Worm (Caenorhabditis elegans) whole organism, L1 larva: ENCODE results near the gene evl-14.

Experiments
- C04F5.9 ChIP-seq: sonication (generic microtip); optimal IDR thresholded peaks from 2 replicates; lab custom pipeline; 2016; ENCODE audit warnings: missing genetic modification characterization, missing compliant biosample characterization
- F16B12.6 ChIP-seq: fragments of 150-350 bp; optimal IDR thresholded peaks from 2 replicates; lab custom pipeline; 2014; ENCODE audit warnings: missing biosample characterization, missing genetic modification characterization
- aly-2 ChIP-seq: fragments of 150-350 bp; optimal IDR thresholded peaks from 2 replicates; lab custom pipeline; 2014; ENCODE audit warnings: missing biosample characterization, missing genetic modification characterization
- ama-1 ChIP-seq: fragments of 150-350 bp; optimal IDR thresholded peaks from 2 replicates; lab custom pipeline; 2014
- ceh-63 ChIP-seq: fragments of 200-800 bp; sonication (Bioruptor generic); optimal IDR thresholded peaks from 2 replicates; lab custom pipeline; 2018; ENCODE audit warnings: mild to moderate bottlenecking, missing genetic modification characterization, missing compliant biosample characterization
- ceh-8 ChIP-seq: fragments of 200-800 bp; sonication (Bioruptor generic); optimal IDR thresholded peaks from 2 replicates; lab custom pipeline; 2018; ENCODE audit warnings: mild to moderate bottlenecking, missing genetic modification characterization, moderate library complexity, missing compliant biosample characterization
- ceh-88 ChIP-seq: fragments of 200-800 bp; sonication (Bioruptor generic); IDR thresholded peaks from 2 replicates; pipeline ENCODE4 v1.3.6; 2022; ENCODE audit warnings: missing genetic modification characterization, missing compliant biosample characterization
- ceh-90 ChIP-seq: sonication (generic microtip); optimal IDR thresholded peaks from 2 replicates; lab custom pipeline; 2016; ENCODE audit warnings: missing genetic modification characterization, missing compliant biosample characterization
- dpl-1 ChIP-seq, 3 experiments: fragments of 150-350 bp in 2 of 3; sonication (generic microtip) in 1 of 3; optimal IDR thresholded peaks; 2 replicates each; lab custom pipeline; 2014 to 2017; ENCODE audit warnings: missing biosample characterization in 3 of 3, missing genetic modification characterization in 3 of 3, missing genetic modification reagents in 3 of 3
- dsc-1 ChIP-seq: sonication (generic microtip); optimal IDR thresholded peaks from 2 replicates; lab custom pipeline; 2016; ENCODE audit warnings: mild to moderate bottlenecking, missing genetic modification characterization, missing compliant biosample characterization
- efl-1 ChIP-seq, 4 experiments: fragments of 150-350 bp; optimal IDR thresholded peaks in 3 of 4; peaks in 1 of 4; 1 replicate in 1 of 4; 2 replicates in 3 of 4; lab custom pipeline; 2014; ENCODE audit warnings: missing biosample characterization in 2 of 4, missing genetic modification characterization in 2 of 4, missing genetic modification reagents in 2 of 4
- efl-3 ChIP-seq: fragments of 200-800 bp; sonication (Bioruptor generic); optimal IDR thresholded peaks from 2 replicates; lab custom pipeline; 2018; ENCODE audit warnings: mild to moderate bottlenecking, missing genetic modification characterization, missing compliant biosample characterization
- egl-13 ChIP-seq: sonication (generic microtip); optimal IDR thresholded peaks from 2 replicates; lab custom pipeline; 2016; ENCODE audit warnings: missing genotype, missing genetic modification reagents, missing genetic modification characterization, missing compliant biosample characterization
- elt-3 ChIP-seq, 6 experiments: fragments of 150-350 bp in 1 of 6; sonication (generic microtip); optimal IDR thresholded peaks; 2 replicates each; lab custom pipeline; 2017 to 2018; ENCODE audit warnings: missing biosample characterization in 6 of 6, missing genetic modification characterization in 6 of 6, inconsistent platforms in 1 of 6
- fkh-10 ChIP-seq: sonication (generic microtip); optimal IDR thresholded peaks from 2 replicates; lab custom pipeline; 2017; ENCODE audit warnings: missing biosample characterization, missing genetic modification reagents, missing genetic modification characterization
- fkh-8 ChIP-seq: sonication (generic microtip); optimal IDR thresholded peaks from 2 replicates; lab custom pipeline; 2016; ENCODE audit warnings: mild to moderate bottlenecking, missing genetic modification characterization, missing compliant biosample characterization
- fos-1 ChIP-seq: fragments of 150-350 bp; optimal IDR thresholded peaks from 2 replicates; lab custom pipeline; 2014; ENCODE audit warnings: missing biosample characterization, missing genetic modification characterization
- grh-1 ChIP-seq: fragments of 200-800 bp; sonication (Bioruptor generic); IDR thresholded peaks from 2 replicates; pipeline ENCODE4 v1.3.6; 2022; ENCODE audit warnings: missing genetic modification reagents, missing genetic modification characterization, missing compliant biosample characterization
- hlh-4 ChIP-seq: sonication (generic microtip); optimal IDR thresholded peaks from 2 replicates; lab custom pipeline; 2016; ENCODE audit warnings: mild to moderate bottlenecking, missing genetic modification characterization, missing compliant biosample characterization
- irx-1 ChIP-seq: sonication (generic microtip); optimal IDR thresholded peaks from 2 replicates; lab custom pipeline; 2016; ENCODE audit warnings: missing genetic modification characterization, missing compliant biosample characterization
- isw-1 ChIP-seq: fragments of 200-800 bp; sonication (Bioruptor generic); IDR thresholded peaks from 2 replicates; pipeline ENCODE4 v1.3.6; 2022; ENCODE audit warnings: missing genetic modification characterization, missing compliant biosample characterization
- jun-1 ChIP-seq: fragments of 150-350 bp; optimal IDR thresholded peaks from 2 replicates; lab custom pipeline; 2014; ENCODE audit warnings: missing biosample characterization, missing genetic modification reagents, missing genetic modification characterization
- lin-14 ChIP-seq: fragments of 200-800 bp; sonication (Bioruptor generic); optimal IDR thresholded peaks from 2 replicates; lab custom pipeline; 2018; ENCODE audit warnings: mild to moderate bottlenecking, missing genetic modification characterization, moderate library complexity, missing compliant biosample characterization
- lin-15B ChIP-seq: fragments of 150-350 bp; sonication (generic microtip); optimal IDR thresholded peaks from 3 replicates; lab custom pipeline; 2014; ENCODE audit warnings: missing biosample characterization, missing genetic modification characterization
- lin-35 ChIP-seq, 2 experiments: fragments of 150-350 bp; optimal IDR thresholded peaks; 2 replicates each; lab custom pipeline; 2014; ENCODE audit warnings: missing biosample characterization in 2 of 2, missing genetic modification characterization in 2 of 2, missing genetic modification reagents in 2 of 2
- lin-39 ChIP-seq: fragments of 150-350 bp; optimal IDR thresholded peaks from 2 replicates; lab custom pipeline; 2014; ENCODE audit warnings: missing biosample characterization, missing genetic modification reagents, missing genetic modification characterization
- mab-9 ChIP-seq: fragments of 200-800 bp; sonication (Bioruptor generic); IDR thresholded peaks from 2 replicates; pipeline ENCODE4 v1.3.6; 2022; ENCODE audit warnings: missing genetic modification reagents, missing genetic modification characterization, missing compliant biosample characterization
- mdl-1 ChIP-seq, 2 experiments: fragments of 150-350 bp; optimal IDR thresholded peaks; 2 replicates each; lab custom pipeline; 2014 to 2017; ENCODE audit warnings: missing biosample characterization in 2 of 2, missing genetic modification characterization in 2 of 2, inconsistent platforms in 1 of 2
- mef-2 ChIP-seq: fragments of 150-350 bp; optimal IDR thresholded peaks from 2 replicates; lab custom pipeline; 2014; ENCODE audit warnings: missing biosample characterization, missing genetic modification characterization
- mep-1 ChIP-seq: fragments of 150-350 bp; optimal IDR thresholded peaks from 2 replicates; lab custom pipeline; 2014; ENCODE audit warnings: missing biosample characterization, missing genetic modification characterization
- nhr-11 ChIP-seq: fragments of 150-350 bp; optimal IDR thresholded peaks from 2 replicates; lab custom pipeline; 2014; ENCODE audit warnings: missing biosample characterization, missing genetic modification characterization
- nhr-237 ChIP-seq: fragments of 150-350 bp; optimal IDR thresholded peaks from 2 replicates; lab custom pipeline; 2014; ENCODE audit warnings: missing biosample characterization, missing genetic modification characterization
- nhr-47 ChIP-seq: sonication (generic microtip); optimal IDR thresholded peaks from 2 replicates; lab custom pipeline; 2016; ENCODE audit warnings: mild to moderate bottlenecking, missing genetic modification characterization, moderate library complexity, missing compliant biosample characterization
- nhr-77 ChIP-seq: fragments of 150-350 bp; optimal IDR thresholded peaks from 2 replicates; lab custom pipeline; 2014; ENCODE audit warnings: missing biosample characterization, missing genetic modification characterization
- pag-3 ChIP-seq: sonication (generic microtip); optimal IDR thresholded peaks from 2 replicates; lab custom pipeline; 2017; ENCODE audit warnings: missing genetic modification characterization, mild to moderate bottlenecking, missing compliant biosample characterization, antibody characterized with exemption, borderline replicate concordance; ENCODE audit not compliant: insufficient read depth
- rnt-1 ChIP-seq: sonication (generic microtip); optimal IDR thresholded peaks from 2 replicates; lab custom pipeline; 2016; ENCODE audit warnings: mild to moderate bottlenecking, missing genetic modification characterization, moderate library complexity, missing compliant biosample characterization
- skn-1 ChIP-seq: fragments of 150-350 bp; optimal IDR thresholded peaks from 2 replicates; lab custom pipeline; 2014; ENCODE audit warnings: missing biosample characterization, missing genetic modification characterization
- snpc-4 ChIP-seq: fragments of 150-350 bp; optimal IDR thresholded peaks from 2 replicates; lab custom pipeline; 2014; ENCODE audit warnings: missing biosample characterization, missing genetic modification characterization
- sox-4 ChIP-seq: sonication (generic microtip); optimal IDR thresholded peaks from 2 replicates; lab custom pipeline; 2016; ENCODE audit warnings: missing genetic modification characterization, missing compliant biosample characterization
- sptf-1 ChIP-seq: fragments of 150-350 bp; optimal IDR thresholded peaks from 2 replicates; lab custom pipeline; 2014; ENCODE audit warnings: missing biosample characterization, missing genetic modification characterization
- swsn-7 ChIP-seq: sonication (generic microtip); optimal IDR thresholded peaks from 2 replicates; lab custom pipeline; 2016; ENCODE audit warnings: missing genetic modification characterization, missing compliant biosample characterization
- tbx-2 ChIP-seq: sonication (generic microtip); optimal IDR thresholded peaks from 2 replicates; lab custom pipeline; 2016; ENCODE audit warnings: missing genetic modification characterization, missing compliant biosample characterization
- zip-4 ChIP-seq: fragments of 200-800 bp; sonication (Bioruptor generic); optimal IDR thresholded peaks from 2 replicates; lab custom pipeline; 2018; ENCODE audit warnings: mild to moderate bottlenecking, missing genetic modification characterization, moderate library complexity, missing compliant biosample characterization
- ztf-4 ChIP-seq: fragments of 150-350 bp; optimal IDR thresholded peaks from 2 replicates; lab custom pipeline; 2014; ENCODE audit warnings: missing biosample characterization, missing genetic modification characterization

The evl-14 gene

DNA sequence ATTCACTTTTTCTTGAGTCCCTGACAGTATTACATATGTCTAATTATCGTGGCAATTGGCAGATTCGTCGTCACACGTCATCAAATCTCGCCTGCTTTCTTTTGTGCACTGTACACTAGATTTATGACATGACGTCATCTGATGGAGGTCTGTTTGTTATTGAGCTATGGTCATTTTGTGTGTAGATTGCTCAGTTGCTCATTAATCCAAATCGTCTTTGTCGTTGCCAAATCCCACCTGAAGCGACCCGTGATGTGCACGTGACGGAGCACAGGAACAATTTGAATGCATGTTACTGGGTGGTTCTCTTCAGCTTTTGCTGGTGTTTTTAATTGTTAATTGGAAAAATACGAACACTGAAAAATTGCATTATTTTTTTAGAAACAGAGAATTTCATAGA lies 40.1 kb downstream of the evl-14 start:
- TF ChIP-seq snpc-4 (tag; lab: Kevin White, UChicago) (no peak), pag-3 (tag; lab: Kevin White, UChicago) (no peak), ceh-8 (no peak), lin-39 (tag; lab: Kevin White, UChicago) (no peak), F16B12.6 (tag; lab: Kevin White, UChicago) (no peak)

DNA sequence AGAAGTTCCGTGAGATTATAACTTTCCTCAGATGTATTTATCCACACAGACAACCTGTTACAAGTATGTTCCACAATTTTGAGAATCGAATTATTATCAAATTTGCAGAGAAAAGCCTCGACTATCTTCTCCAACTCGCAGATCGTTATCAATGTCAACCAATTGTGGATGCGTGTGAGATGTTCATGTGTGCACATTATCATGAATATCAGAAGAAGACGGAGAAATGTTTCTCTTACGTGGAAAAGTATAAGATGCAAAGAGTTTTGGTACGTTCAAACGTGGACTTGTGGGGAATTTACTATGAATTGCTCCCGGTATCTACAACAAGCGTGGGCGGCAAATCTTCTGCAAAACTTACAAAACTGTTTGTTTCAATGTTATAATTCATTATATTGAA lies 41.9 kb downstream of the evl-14 start:
- TF ChIP-seq lin-14 (GFP tag; lab: Kevin White, UChicago) (no peak), nhr-237 (no peak), nhr-47 (tag; lab: Kevin White, UChicago) (no peak), rnt-1 (tag; lab: Kevin White, UChicago) (no peak), snpc-4 (tag; lab: Kevin White, UChicago) (no peak), fos-1 (no peak), sox-4 (tag; lab: Kevin White, UChicago) (no peak), lin-15B (tag; lab: Kevin White, UChicago) (no peak), dpl-1 (GFP tag; optimal IDR thresholded peaks at IDR 0.05; lab: Kevin White, UChicago) (no peak), swsn-7 (tag; lab: Kevin White, UChicago) (no peak), mef-2 (tag; lab: Kevin White, UChicago) (no peak), skn-1 (tag; lab: Kevin White, UChicago) (no peak), jun-1 (tag; lab: Kevin White, UChicago) (no peak), nhr-11 (tag; lab: Kevin White, UChicago) (no peak), F16B12.6 (tag; lab: Kevin White, UChicago) (no peak), irx-1 (tag; lab: Kevin White, UChicago) (no peak), hlh-4 (tag; lab: Kevin White, UChicago) (no peak)
- TF ChIP-seq, all 84 proteins: peak for 0

DNA sequence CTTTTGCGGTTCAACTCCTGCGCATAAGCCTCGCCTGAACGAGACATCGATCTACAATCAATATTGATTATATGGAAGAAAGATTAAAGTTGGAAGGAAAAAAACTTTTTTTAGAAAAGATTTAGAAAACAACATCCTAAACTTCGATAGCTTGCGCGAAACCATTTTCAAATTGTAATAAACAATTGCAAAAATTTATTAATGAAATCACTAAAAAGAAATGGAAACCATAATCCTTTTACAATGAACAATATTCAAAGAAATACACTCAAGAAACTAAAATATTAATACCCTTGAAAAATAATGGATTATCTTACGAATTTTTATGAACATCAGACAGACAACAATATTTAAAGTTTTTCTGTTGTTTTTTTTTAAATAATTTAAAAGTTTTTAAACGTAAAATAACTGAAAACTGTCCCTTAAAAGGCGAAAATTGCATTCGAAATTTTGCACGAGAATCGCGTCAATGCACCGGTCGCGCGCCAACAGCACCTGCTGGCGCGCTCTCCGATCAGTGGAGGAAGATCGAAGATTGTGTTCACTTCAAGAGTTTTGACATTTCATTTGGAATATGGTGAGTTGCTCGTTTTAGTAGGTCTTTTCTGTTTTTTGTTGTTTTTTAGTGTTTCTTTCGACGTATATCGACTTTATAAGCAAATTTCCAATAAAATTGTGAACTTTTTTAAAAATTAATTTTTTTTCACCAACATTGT lies 43.5 kb downstream of the evl-14 start, which contains the start of the genes sftb-1 and R10E4.1:
TSS of gene sftb-1 (minus strand) at position 51 of the 716 bp plus-strand sequence.
TSS of gene R10E4.1 (plus strand) at position 524 of the 716 bp plus-strand sequence.
- no peak for TF ChIP-seq hlh-4 (tag; lab: Kevin White, UChicago)
- peak; percentile 69 to 80 for TF ChIP-seq efl-1 (optimal IDR thresholded peaks at IDR 0.05; lab: Kevin White, UChicago)
- peak; percentile 75 to 97 for TF ChIP-seq efl-1 (GFP tag; optimal IDR thresholded peaks at IDR 0.05 in 1 of 2; lab: Kevin White, UChicago)
- peak; percentile 22 for TF ChIP-seq nhr-11 (tag; lab: Kevin White, UChicago)
- peak; percentile 55 for TF ChIP-seq isw-1 (GFP tag; lab: Robert Waterston, UW)
- 0 out of 2 replicates have a peak, but pooled peaks have one; percentile 18 for TF ChIP-seq mab-9 (GFP tag; lab: Robert Waterston, UW)
- peak; percentile 78 for TF ChIP-seq lin-14 (GFP tag; lab: Kevin White, UChicago)
- peak; percentile 52 for TF ChIP-seq sox-4 (tag; lab: Kevin White, UChicago)
- TF ChIP-seq ceh-88, result 0 out of 2 replicates have a peak, but pooled peaks have one; percentile 15
- TF ChIP-seq irx-1 (tag; lab: Kevin White, UChicago), result peak; percentile 70
- peak; percentile 85 for TF ChIP-seq rnt-1 (tag; lab: Kevin White, UChicago)
- TF ChIP-seq fkh-10 (GFP tag; lab: Kevin White, UChicago), result peak; percentile 13
- TF ChIP-seq ceh-8, result peak; percentile 6
- no peak for TF ChIP-seq sptf-1 (tag; lab: Kevin White, UChicago)
- TF ChIP-seq elt-3 (tag; optimal IDR thresholded peaks at IDR 0.05; lab: Kevin White, UChicago), result peak in 2 of 6 experiments; percentile 29 to 49
- TF ChIP-seq nhr-47 (tag; lab: Kevin White, UChicago), result peak; percentile 86
- peak; percentile 62 for TF ChIP-seq fkh-8 (tag; lab: Kevin White, UChicago)
- peak; percentile 80 for TF ChIP-seq swsn-7 (tag; lab: Kevin White, UChicago)
- TF ChIP-seq ama-1, result no peak
- peak; percentile 60 for TF ChIP-seq egl-13 (tag; lab: Kevin White, UChicago)
- peak; percentile 70 for TF ChIP-seq F16B12.6 (tag; lab: Kevin White, UChicago)
- peak; percentile 90 for TF ChIP-seq mep-1
- TF ChIP-seq mdl-1 (tag; optimal IDR thresholded peaks at IDR 0.05; lab: Kevin White, UChicago), result peak in 1 of 2 experiments; percentile 64
- TF ChIP-seq tbx-2, result peak; percentile 81
- TF ChIP-seq grh-1 (GFP tag; lab: Robert Waterston, UW), result 0 out of 2 replicates have a peak, but pooled peaks have one; percentile 40
- TF ChIP-seq nhr-77, result peak; percentile 1
- peak; percentile 55 for TF ChIP-seq C04F5.9
- peak; percentile 74 for TF ChIP-seq dsc-1 (tag; lab: Kevin White, UChicago)
- TF ChIP-seq ceh-90 (tag; lab: Kevin White, UChicago), result no peak
- no peak for TF ChIP-seq ztf-4
- TF ChIP-seq efl-3, result no peak
- TF ChIP-seq skn-1 (tag; lab: Kevin White, UChicago), result peak; percentile 72
- TF ChIP-seq ceh-63, result no peak
- peak; percentile 78 to 87 for TF ChIP-seq lin-35 (GFP tag; optimal IDR thresholded peaks at IDR 0.05; lab: Kevin White, UChicago)
- no peak for TF ChIP-seq pag-3 (tag; lab: Kevin White, UChicago)
- no peak for TF ChIP-seq zip-4
- TF ChIP-seq aly-2 (tag; lab: Kevin White, UChicago), result peak; percentile 29
